Fruit fly (Drosophila melanogaster) whole organism, adult: ENCODE results near the gene fd19B.

Experiments
- CG1620 ChIP-seq: fragments of 200-800 bp; sonication (Bioruptor generic); optimal IDR thresholded peaks from 2 replicates; lab custom pipeline; 2016; ENCODE audit warnings: missing biosample characterization, missing genetic modification characterization
- CG33017 ChIP-seq: fragments of 200-800 bp; sonication (Bioruptor generic); optimal IDR thresholded peaks from 2 replicates; lab custom pipeline; 2018; ENCODE audit warnings: missing biosample characterization, mild to moderate bottlenecking, missing genetic modification characterization, moderate library complexity
- CG7101 ChIP-seq: fragments of 200-800 bp; sonication (Bioruptor generic); optimal IDR thresholded peaks from 2 replicates; lab custom pipeline; 2018; ENCODE audit warnings: missing biosample characterization, mild to moderate bottlenecking, missing genetic modification characterization, moderate library complexity
- cic ChIP-seq: fragments of 200-800 bp; sonication (Bioruptor generic); optimal IDR thresholded peaks from 2 replicates; lab custom pipeline; 2017; ENCODE audit warnings: missing biosample characterization, mild to moderate bottlenecking, missing genetic modification characterization, moderate library complexity
- kay ChIP-seq: fragments of 200-800 bp; sonication (Bioruptor generic); peaks from one replicate; lab custom pipeline; 2016; ENCODE audit warnings: missing biosample characterization, missing genetic modification characterization, borderline replicate concordance
- tj ChIP-seq: fragments of 200-800 bp; sonication (Bioruptor generic); optimal IDR thresholded peaks from 3 replicates; lab custom pipeline; 2017; ENCODE audit warnings: missing biosample characterization, mild to moderate bottlenecking, missing genetic modification characterization, moderate library complexity

- TF ChIP-seq tj (GFP tag; lab: Kevin White, UChicago) (no peak), CG33017 (no peak), kay (GFP tag; lab: Kevin White, UChicago) (no peak), cic (no peak), CG1620 (GFP tag; lab: Kevin White, UChicago) (no peak), CG7101 (tag; lab: Kevin White, UChicago) (no peak)
These were observed 25.2 kb downstream of the fd19B start for dm6 chrX:20067017-20067416.
